Fruit fly (Drosophila melanogaster) Kc167 (cell line): Measurements from ENCODE around the gene Glut1.

ENCODE experiments used
- Myc ChIP-seq: fragments of >200 bp; optimal IDR thresholded peaks from 2 replicates; lab custom pipeline; 2017; ENCODE audit warnings: missing external identifiers
- Sin3A ChIP-seq: fragments of >200 bp; optimal IDR thresholded peaks from 2 replicates; lab custom pipeline; 2018; ENCODE audit warnings: missing external identifiers
- h ChIP-seq: fragments of >200 bp; optimal IDR thresholded peaks from 3 replicates; lab custom pipeline; 2018; ENCODE audit warnings: missing external identifiers
- insv ChIP-seq: fragments of >200 bp; optimal IDR thresholded peaks from 3 replicates; lab custom pipeline; 2018; ENCODE audit warnings: missing external identifiers
- psq ChIP-seq: fragments of >200 bp; optimal IDR thresholded peaks from 2 replicates; lab custom pipeline; 2017; ENCODE audit warnings: missing external identifiers
- ttk ChIP-seq: sonication (Bioruptor generic); optimal IDR thresholded peaks from 2 replicates; lab custom pipeline; 2017; ENCODE audit warnings: missing external identifiers

The Glut1 gene

DNA sequence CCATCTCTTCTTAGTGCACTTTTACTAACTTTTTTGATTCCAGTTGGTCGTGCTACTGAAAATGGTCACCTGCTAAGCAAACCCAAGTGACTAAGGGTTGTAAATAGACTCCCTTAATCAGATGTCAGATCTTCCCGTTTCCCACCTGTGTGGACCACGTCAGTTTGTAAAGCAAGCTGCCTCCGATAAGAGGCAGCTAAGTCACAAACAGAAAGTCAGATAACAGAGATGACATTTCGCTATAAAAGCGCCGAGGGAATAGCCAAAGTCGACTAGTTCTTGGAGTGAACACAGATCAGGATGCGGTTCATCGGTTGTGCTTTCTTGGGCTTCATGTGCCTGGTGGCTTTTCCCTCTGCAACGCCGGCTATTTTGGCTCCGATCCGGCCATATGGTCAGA lies 11.3 kb upstream of the Glut1 start, which contains the start of gene mat:
TSS of gene mat (plus strand) at position 301 of the 400 bp plus-strand sequence.
- TF ChIP-seq Myc (lab: Kevin White, UChicago) (no peak), h (lab: Kevin White, UChicago) (no peak), insv (lab: Kevin White, UChicago) (no peak), psq (lab: Kevin White, UChicago) (no peak), ttk (no peak), Sin3A (lab: Kevin White, UChicago) (no peak)

DNA sequence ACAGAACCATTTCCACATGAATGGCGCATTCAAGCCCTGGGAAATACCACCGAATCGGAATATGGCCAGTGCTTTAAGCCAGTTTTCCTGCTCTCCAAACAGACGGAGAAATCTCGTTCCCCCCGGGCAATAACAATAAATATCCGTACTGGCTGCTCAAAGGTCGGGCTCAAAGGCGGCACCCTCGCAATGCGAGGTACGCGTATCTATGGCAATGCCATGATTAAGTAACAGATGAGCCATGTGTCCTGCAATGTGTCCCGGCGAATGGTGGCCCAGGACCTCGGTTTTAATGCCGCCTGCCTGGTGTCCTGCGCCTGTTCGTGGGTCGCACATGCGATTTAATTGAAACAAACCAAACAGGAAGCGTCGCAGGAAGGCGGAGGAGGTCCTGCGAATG lies 10.0 kb upstream of the Glut1 start:
- TF ChIP-seq psq (lab: Kevin White, UChicago) (no peak), h (lab: Kevin White, UChicago) (no peak), Myc (lab: Kevin White, UChicago) (no peak), Sin3A (lab: Kevin White, UChicago) (no peak), ttk (no peak), insv (lab: Kevin White, UChicago) (no peak)

DNA sequence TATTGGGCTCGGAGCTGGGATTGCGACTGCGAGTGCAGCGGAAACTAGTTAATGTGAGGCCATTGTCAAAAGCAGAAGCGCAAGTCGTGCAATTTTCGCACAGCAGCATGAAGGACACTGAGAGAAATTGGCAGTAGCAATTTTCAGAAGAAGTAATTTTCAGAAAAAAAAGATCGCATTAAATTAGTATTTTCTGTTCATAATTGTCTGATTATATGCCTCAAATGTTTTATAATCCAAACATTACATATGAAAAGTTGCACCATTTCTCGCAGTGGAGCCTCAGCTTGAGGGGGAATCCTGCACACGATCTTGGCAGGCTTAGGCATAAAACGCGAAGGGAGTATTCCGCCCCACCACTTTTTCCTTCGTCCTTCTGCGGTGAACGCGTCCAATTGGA lies 9.5 kb upstream of the Glut1 start:
- no peak for TF ChIP-seq Myc (lab: Kevin White, UChicago)
- TF ChIP-seq insv (lab: Kevin White, UChicago): no peak
- no peak for TF ChIP-seq h (lab: Kevin White, UChicago)
- no peak for TF ChIP-seq Sin3A (lab: Kevin White, UChicago)
- TF ChIP-seq ttk: no peak
- TF ChIP-seq psq (lab: Kevin White, UChicago): no peak

DNA sequence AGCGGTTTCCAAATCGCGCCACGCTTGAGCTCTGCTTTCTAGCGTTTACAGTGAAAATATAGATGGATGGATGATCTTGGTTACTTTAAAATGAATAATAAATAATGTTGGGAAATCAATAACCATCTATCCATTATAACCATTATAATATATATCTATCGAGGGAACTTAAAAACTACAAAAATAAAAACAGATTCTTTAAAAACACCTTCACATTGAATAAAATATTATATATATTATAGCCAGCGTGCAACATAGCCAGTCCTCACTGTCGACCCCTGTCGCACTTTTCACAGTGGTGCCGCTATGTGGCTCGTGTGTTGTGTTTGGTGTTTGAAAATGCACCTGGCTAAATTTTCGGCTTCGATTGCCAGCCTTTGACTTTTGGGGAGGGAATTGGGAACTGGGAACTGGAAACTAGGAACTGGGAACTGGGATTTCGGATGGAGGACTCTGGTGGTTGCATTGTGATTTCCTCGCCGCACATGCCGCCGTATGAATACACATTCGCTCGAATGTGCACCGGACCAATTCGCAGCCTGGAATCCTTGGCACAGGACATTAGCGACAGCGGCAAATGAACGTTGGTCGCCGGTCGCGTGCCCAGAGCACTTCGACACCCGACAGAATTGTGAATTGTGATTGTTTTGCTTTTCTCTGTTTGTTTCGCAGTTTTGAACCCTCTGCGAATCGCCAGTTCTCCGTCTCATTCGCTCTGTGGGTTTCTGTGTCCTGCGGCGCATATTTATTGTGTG lies 8.7 kb upstream of the Glut1 start:
- TF ChIP-seq Myc (lab: Kevin White, UChicago): no peak
- TF ChIP-seq h (lab: Kevin White, UChicago): no peak
- no peak for TF ChIP-seq insv (lab: Kevin White, UChicago)
- TF ChIP-seq ttk: no peak
- TF ChIP-seq psq (lab: Kevin White, UChicago): no peak
- TF ChIP-seq Sin3A (lab: Kevin White, UChicago): no peak

DNA sequence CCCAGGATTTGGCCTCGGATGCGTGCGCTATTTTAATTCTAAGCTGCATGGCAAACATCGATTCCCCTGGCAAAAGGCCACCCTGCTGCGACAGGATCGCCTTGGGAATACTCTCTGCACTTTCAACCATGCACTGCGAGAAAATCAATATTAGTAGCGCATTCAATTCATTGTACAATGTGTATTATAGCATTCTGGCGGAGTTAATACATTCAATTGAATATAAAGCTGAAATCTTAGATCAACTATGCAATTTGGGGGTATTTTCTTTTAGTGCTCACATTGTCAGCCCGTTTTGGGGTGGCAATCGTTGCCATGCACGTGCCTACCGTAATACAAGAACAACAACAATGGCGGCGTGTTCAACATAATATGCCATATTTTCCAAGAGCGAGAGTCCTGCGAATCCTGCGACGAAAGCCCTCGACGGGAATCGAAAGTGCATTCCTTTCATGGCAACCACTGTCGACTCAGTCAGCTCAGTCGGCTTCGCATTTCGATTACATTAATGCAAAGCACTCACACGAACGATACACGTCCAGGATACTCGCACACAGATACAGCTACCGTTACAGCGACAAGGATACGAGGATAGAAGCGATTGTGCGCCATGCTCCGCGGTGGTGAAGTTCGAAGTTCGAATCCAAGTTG lies 6.1 kb upstream of the Glut1 start:
- no peak for TF ChIP-seq psq (lab: Kevin White, UChicago)
- TF ChIP-seq ttk: no peak

DNA sequence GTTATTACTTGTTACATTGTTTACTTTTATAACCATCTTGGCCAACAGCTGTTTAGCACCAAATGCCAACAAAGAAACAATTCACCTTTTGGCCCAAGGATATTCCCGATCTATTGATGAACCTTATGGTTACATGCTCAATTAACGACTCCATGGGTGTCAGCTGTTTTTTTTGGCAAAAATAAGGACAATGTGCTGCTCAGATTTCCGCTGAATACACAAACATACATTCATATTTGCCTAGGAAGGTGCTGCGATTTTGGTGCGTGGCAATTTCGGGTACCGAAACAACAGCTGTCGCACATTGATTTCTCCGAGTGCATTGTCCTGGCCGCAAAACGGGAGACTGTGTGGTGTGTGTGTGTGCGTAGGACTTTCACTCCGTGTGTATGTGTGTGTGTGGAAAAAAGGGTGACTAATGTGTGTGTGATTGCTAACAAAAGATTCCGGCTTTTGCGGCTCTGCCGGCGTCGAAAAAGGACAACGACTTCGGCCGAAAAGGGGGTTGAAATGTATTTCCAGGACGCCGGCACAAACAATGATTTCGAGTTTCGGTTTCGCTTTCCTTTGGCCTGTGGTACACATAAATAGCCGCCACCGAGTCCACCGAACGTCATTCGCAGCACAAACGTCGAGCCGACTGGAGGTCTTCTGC lies 5.2 kb upstream of the Glut1 start, which contains the start of gene nerfin-1:
TSS of gene nerfin-1 (plus strand) at position 605 of the 655 bp plus-strand sequence.
- TF ChIP-seq ttk (no peak), h (lab: Kevin White, UChicago) (no peak), insv (lab: Kevin White, UChicago) (no peak), Myc (lab: Kevin White, UChicago) (no peak), psq (lab: Kevin White, UChicago) (no peak), Sin3A (lab: Kevin White, UChicago) (no peak)

DNA sequence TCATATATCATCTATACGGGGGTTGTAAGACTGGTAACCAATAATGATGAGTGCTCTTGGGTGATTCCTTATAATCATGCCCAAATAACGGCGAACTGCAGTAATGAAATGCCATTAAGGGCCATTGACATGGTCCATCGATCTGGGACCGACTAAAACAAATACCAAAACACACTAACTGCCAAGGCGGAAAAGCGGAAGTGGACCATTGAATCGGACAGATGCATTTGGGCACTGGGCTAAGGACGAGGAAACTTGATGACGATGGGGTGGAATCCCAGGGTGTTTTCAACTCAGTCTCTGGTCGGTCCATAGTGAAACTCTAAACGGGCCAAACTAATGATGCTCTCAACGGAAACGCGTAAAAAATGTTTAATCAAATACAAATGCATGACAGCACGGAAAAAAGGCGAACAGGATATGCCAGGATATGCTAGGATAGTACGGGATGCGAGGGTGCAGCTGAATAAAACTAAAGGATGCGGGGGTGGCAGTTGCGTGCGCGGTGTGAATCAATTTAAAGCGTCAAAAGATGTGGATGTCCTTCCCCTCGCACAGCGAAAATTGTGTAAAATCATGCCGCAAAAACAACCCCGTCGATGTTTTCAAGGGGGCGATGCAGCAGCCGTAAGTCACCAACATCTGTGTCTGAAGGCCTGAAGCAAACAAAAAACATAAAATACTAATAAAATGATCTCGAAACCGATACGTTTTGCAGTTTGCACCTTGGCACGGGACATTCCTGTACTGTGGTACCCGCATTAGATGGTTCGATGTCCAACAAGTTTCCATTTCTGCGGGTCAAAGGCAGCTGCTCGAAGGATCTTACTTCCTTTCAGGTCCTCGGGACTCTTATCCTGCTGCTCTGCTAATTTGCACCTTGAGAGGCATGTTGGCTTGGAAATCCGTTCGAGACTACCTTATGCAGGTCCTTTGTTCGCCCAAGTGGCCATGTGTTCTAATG lies 1.2 kb upstream of the Glut1 start:
- TF ChIP-seq ttk: no peak

DNA sequence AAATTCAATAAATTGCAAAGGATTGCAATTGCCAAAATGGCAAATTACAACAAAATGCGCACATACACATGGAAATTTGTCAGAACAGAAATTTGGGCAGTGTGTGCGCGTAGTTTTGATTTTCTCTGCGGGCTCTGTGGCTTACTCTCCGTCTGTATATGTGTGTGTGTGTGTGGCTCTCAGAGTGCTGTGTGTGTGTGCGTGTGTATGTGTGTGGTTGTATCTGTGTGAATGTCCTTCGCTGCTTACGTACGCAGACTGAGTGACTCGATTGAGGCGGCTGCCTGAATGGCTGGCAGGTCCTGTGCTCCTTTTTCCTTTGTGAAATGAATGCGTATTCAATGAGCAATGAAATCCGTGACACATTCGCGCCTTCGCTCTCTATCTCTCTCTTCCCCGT lies 978 bp downstream of the Glut1 start:
- TF ChIP-seq Sin3A (lab: Kevin White, UChicago): no peak
- no peak for TF ChIP-seq insv (lab: Kevin White, UChicago)
- TF ChIP-seq ttk: no peak
- TF ChIP-seq h (lab: Kevin White, UChicago): no peak
- no peak for TF ChIP-seq psq (lab: Kevin White, UChicago)
- no peak for TF ChIP-seq Myc (lab: Kevin White, UChicago)

DNA sequence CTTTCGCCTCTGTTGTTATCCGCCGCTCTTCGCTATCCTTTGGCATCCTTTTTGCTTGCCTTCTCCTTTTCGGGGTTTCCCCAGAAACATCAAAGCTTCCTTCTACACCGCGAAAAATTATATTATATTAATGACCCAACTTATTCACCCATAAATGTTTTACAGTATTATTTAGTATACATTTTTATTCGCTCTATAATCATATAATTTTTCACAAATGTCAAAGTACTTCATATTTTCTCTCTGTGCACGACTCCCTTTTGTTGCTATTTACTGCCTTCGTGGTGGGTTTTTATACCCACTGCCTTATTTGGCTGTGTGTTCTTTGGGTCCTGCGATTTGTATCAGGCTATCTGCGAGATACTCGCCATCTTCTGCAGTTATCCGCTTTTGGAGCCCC lies 3.4 kb downstream of the Glut1 start:
- TF ChIP-seq psq (lab: Kevin White, UChicago) (no peak), Myc (lab: Kevin White, UChicago) (no peak), h (lab: Kevin White, UChicago) (no peak), ttk (no peak), Sin3A (lab: Kevin White, UChicago) (no peak), insv (lab: Kevin White, UChicago) (no peak)

DNA sequence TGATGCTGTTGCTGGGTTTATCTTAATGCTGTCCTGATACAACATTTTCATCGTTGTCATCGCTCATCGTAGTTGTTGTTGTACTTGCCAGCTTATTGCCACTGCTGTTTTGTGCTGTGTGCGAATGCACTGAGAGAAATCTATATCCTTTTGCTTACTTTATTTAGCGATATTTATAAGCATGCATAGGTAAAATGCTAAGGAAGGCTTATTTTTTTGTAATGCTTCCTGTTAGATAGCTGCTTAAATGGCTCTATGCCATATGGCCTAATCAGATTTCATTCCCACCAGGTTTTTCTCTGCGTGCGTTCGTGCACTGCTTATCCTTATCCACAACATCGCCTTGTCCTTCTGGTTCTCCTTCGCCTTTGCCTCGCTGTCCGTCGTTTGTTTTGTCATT lies 38.3 kb downstream of the Glut1 start:
- no peak for TF ChIP-seq h (lab: Kevin White, UChicago)
- TF ChIP-seq Myc (lab: Kevin White, UChicago): no peak
- no peak for TF ChIP-seq psq (lab: Kevin White, UChicago)
- no peak for TF ChIP-seq ttk
- no peak for TF ChIP-seq insv (lab: Kevin White, UChicago)
- TF ChIP-seq Sin3A (lab: Kevin White, UChicago): no peak

DNA sequence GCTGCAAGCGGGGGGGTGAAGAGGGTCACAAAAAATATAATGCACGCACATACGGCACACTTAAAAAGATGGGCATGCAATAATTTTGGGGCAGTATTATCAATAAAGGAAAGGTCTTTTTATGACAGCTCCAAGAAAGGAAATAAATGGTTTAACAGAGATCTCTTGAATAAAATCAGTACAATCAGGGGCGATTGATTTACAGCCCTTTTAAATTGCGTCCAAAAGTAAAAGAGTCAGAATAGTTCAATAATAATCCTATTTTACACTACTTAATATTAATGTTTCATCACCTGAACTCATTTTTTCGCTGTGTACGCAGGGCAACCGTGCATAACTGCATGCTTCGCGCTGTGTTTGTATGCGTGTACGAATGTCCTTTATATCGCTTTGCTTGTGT lies 43.0 kb downstream of the Glut1 start:
- TF ChIP-seq Sin3A (lab: Kevin White, UChicago) (no peak), h (lab: Kevin White, UChicago) (no peak), Myc (lab: Kevin White, UChicago) (no peak), insv (lab: Kevin White, UChicago) (no peak), psq (lab: Kevin White, UChicago) (no peak), ttk (no peak)
